Comparison of ENCODE assay signal across 1 fruit fly cellular context in the genomic region with DNA sequence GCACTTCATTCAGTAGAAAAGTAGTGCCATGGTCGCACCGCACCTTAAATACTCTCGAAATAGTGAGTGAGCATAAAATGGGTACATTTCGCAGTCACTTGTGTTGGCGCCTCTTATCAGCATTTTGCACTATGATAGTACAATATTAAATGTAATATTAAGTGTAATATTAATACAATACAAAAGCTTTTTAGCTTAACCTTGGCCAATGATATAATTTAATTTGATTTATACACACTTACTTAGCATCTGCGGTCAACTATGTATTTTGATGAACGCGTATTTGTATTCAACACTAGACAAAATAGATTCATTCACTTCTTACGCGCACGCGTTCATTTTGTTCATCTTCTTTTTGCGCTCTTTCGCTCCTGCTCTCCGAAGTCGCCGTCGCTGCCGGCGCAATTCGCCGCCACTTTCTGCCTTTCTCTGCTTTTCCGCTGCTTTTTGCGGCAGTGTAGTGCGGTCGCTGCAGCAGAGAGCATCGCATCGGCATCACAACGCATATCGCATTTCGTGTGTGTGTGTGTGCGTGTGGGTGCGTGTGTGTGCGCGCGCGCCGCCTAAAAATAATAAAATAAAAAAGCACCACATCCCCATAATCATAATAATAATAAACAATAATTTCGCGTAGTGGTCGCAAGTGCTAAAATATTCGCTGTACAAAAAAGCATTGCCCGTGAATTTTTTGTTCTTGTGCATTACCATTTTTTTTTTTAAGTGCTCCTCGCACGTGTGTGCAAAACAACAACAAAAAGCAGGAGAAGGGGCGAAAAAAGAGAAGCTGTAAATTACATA.
TF ChIP-seq lines count a peak whose summit lies in the region.

No protein-coding gene starts in this region.

TF ChIP-seq in whole organism, embryonic, 481 proteins besides CTCF, POLR2A, EP300 and RAD21 (continued from another document and continues in another):
- TF ChIP-seq Fer3 (tag; optimal IDR thresholded peaks at IDR 0.05; lab: Kevin White, UChicago) (peak; percentile 22), CG17328 (GFP tag; IDR thresholded peaks at IDR 0.05; lab: Robert Waterston, UW) (peak; percentile 53), CoRest (tag; optimal IDR thresholded peaks at IDR 0.05; lab: Kevin White, UChicago) (peak; percentile 53), Dbx (GFP tag; IDR thresholded peaks at IDR 0.05; lab: Robert Waterston, UW) (no peak), toy (GFP tag; IDR thresholded peaks at IDR 0.05; lab: Robert Waterston, UW) (no peak), MESR4 (GFP tag; optimal IDR thresholded peaks at IDR 0.05; lab: Kevin White, UChicago) (no peak), H15 (GFP tag; IDR thresholded peaks at IDR 0.05; lab: Robert Waterston, UW) (0 out of 3 replicates have a peak, but pooled peaks have one; percentile 6), vvl (GFP tag; IDR thresholded peaks at IDR 0.05; lab: Robert Waterston, UW) (peak; percentile 41), CG1792 (GFP tag; optimal IDR thresholded peaks at IDR 0.05; lab: Kevin White, UChicago) (no peak), Side (GFP tag; optimal IDR thresholded peaks at IDR 0.05; lab: Kevin White, UChicago) (no peak), tup (GFP tag; optimal IDR thresholded peaks at IDR 0.05; lab: Kevin White, UChicago) (no peak), dysf (GFP tag; IDR thresholded peaks at IDR 0.05; lab: Robert Waterston, UW) (peak; percentile 60), fd96Cb (tag; optimal IDR thresholded peaks at IDR 0.05; lab: Kevin White, UChicago) (peak; percentile 46), gro (GFP tag; optimal IDR thresholded peaks at IDR 0.05; lab: Kevin White, UChicago) (no peak), pb (GFP tag; optimal IDR thresholded peaks at IDR 0.05; lab: Kevin White, UChicago) (no peak), CG7556 (GFP tag; optimal IDR thresholded peaks at IDR 0.05; lab: Kevin White, UChicago) (peak; percentile 60), CG10147 (GFP tag; optimal IDR thresholded peaks at IDR 0.05; lab: Kevin White, UChicago) (peak; percentile 62), ssp (GFP tag; IDR thresholded peaks at IDR 0.05; lab: Robert Waterston, UW) (0 out of 2 replicates have a peak, but pooled peaks have one; percentile 9), CG7839 (tag; optimal IDR thresholded peaks at IDR 0.05; lab: Kevin White, UChicago) (peak; percentile 52), sisA (GFP tag; IDR thresholded peaks at IDR 0.05; lab: Robert Waterston, UW) (peak; percentile 28; the same call in 1 of the 2 replicates), CG18619 (GFP tag; optimal IDR thresholded peaks at IDR 0.05; lab: Kevin White, UChicago) (peak; percentile 29), CG11723 (GFP tag; optimal IDR thresholded peaks at IDR 0.05; lab: Kevin White, UChicago) (no peak), chn (GFP tag; optimal IDR thresholded peaks at IDR 0.05; lab: Kevin White, UChicago) (no peak), fu2 (GFP tag; optimal IDR thresholded peaks at IDR 0.05; lab: Kevin White, UChicago) (no peak), Hey (tag; optimal IDR thresholded peaks at IDR 0.05; lab: Kevin White, UChicago) (no peak), D19B (GFP tag; optimal IDR thresholded peaks at IDR 0.05; lab: Kevin White, UChicago) (no peak), unc-4 (GFP tag; IDR thresholded peaks at IDR 0.05; lab: Robert Waterston, UW; ENCODE audit: partially characterized antibody) (no peak), CG12744 (GFP tag; optimal IDR thresholded peaks at IDR 0.05; lab: Kevin White, UChicago) (no peak), CG3065 (GFP tag; optimal IDR thresholded peaks at IDR 0.05; lab: Kevin White, UChicago) (no peak), CG6813 (GFP tag; optimal IDR thresholded peaks at IDR 0.05; lab: Kevin White, UChicago) (no peak), Mes4 (GFP tag; optimal IDR thresholded peaks at IDR 0.05; lab: Kevin White, UChicago) (no peak), CG14965 (GFP tag; optimal IDR thresholded peaks at IDR 0.05; lab: Kevin White, UChicago; ENCODE audit: borderline replicate concordance) (no peak), CG4404 (GFP tag; IDR thresholded peaks at IDR 0.05; lab: Robert Waterston, UW) (no peak), wor (GFP tag; IDR thresholded peaks at IDR 0.05; lab: Robert Waterston, UW) (peak; percentile 32; the same call in 1 of the 2 replicates), CG34376 (GFP tag; optimal IDR thresholded peaks at IDR 0.05; lab: Kevin White, UChicago) (no peak), sc (optimal IDR thresholded peaks at IDR 0.05; lab: Kevin White, UChicago) (no peak), sc (GFP tag; optimal IDR thresholded peaks at IDR 0.05; lab: Kevin White, UChicago) (peak; percentile 17), CkIIα-i1 (GFP tag; IDR thresholded peaks at IDR 0.05; lab: Robert Waterston, UW) (no peak), Fer1 (GFP tag; optimal IDR thresholded peaks at IDR 0.05; lab: Kevin White, UChicago) (peak; percentile 17), ac (GFP tag; optimal IDR thresholded peaks at IDR 0.05; lab: Kevin White, UChicago) (no peak), CG10431 (GFP tag; optimal IDR thresholded peaks at IDR 0.05; lab: Kevin White, UChicago) (peak; percentile 3), CG5245 (GFP tag; optimal IDR thresholded peaks at IDR 0.05; lab: Kevin White, UChicago) (no peak), nom (GFP tag; optimal IDR thresholded peaks at IDR 0.05; lab: Kevin White, UChicago) (peak; percentile 16), CG10543 (GFP tag; optimal IDR thresholded peaks at IDR 0.05; lab: Kevin White, UChicago) (peak; percentile 7), GATAe (GFP tag; conservative IDR thresholded peaks at IDR 0.05; lab: Robert Waterston, UW) (no peak), CG7745 (tag; optimal IDR thresholded peaks at IDR 0.05; lab: Kevin White, UChicago) (no peak), CG3847 (GFP tag; IDR thresholded peaks at IDR 0.05; lab: Robert Waterston, UW) (0 out of 2 replicates have a peak, but pooled peaks have one; percentile 15), CG10654 (GFP tag; optimal IDR thresholded peaks at IDR 0.05; lab: Kevin White, UChicago) (peak; percentile 1), bbx (GFP tag; IDR thresholded peaks at IDR 0.05; lab: Robert Waterston, UW; ENCODE audit: partially characterized antibody) (no peak), CG31365 (tag; optimal IDR thresholded peaks at IDR 0.05; lab: Kevin White, UChicago) (no peak), CG13424 (tag; optimal IDR thresholded peaks at IDR 0.05; lab: Kevin White, UChicago) (peak; percentile 59), CG10462 (GFP tag; optimal IDR thresholded peaks at IDR 0.05; lab: Kevin White, UChicago) (no peak), Taf1 (GFP tag; IDR thresholded peaks at IDR 0.05; lab: Robert Waterston, UW) (no peak), sens (GFP tag; lab: Kevin White, UChicago) (peak; percentile 87), CG17802 (tag; optimal IDR thresholded peaks at IDR 0.05; lab: Kevin White, UChicago) (no peak), Nf-YA (GFP tag; IDR thresholded peaks at IDR 0.05; lab: Robert Waterston, UW) (no peak), Asciz (GFP tag; optimal IDR thresholded peaks at IDR 0.05; lab: Kevin White, UChicago) (no peak), bab2 (GFP tag; optimal IDR thresholded peaks at IDR 0.05; lab: Kevin White, UChicago) (no peak), Hr51 (GFP tag; optimal IDR thresholded peaks at IDR 0.05; lab: Kevin White, UChicago) (peak in 1 of 2 experiments; percentile 50), bsh (GFP tag; optimal IDR thresholded peaks at IDR 0.05; lab: Kevin White, UChicago) (peak; percentile 20 to 42), CG8359 (GFP tag; optimal IDR thresholded peaks at IDR 0.05; lab: Kevin White, UChicago; ENCODE audit: borderline replicate concordance) (no peak), CG9932 (GFP tag; IDR thresholded peaks at IDR 0.05; lab: Robert Waterston, UW) (peak; percentile 36), CG10209 (GFP tag; optimal IDR thresholded peaks at IDR 0.05; lab: Kevin White, UChicago) (peak; percentile 4), lilli (GFP tag; optimal IDR thresholded peaks at IDR 0.05; lab: Kevin White, UChicago) (peak; percentile 1), Nf-YB (GFP tag; optimal IDR thresholded peaks at IDR 0.05; lab: Kevin White, UChicago) (peak; percentile 3), crp (GFP tag; optimal IDR thresholded peaks at IDR 0.05; lab: Kevin White, UChicago) (no peak), gt (GFP tag; IDR thresholded peaks at IDR 0.05; lab: Robert Waterston, UW) (no peak), Atf3 (GFP tag; optimal IDR thresholded peaks at IDR 0.05; lab: Kevin White, UChicago) (no peak), Deaf1 (tag; optimal IDR thresholded peaks at IDR 0.05; lab: Kevin White, UChicago) (no peak), ftz-f1 (GFP tag; optimal IDR thresholded peaks at IDR 0.05; lab: Kevin White, UChicago) (no peak), CG18476 (GFP tag; optimal IDR thresholded peaks at IDR 0.05; lab: Kevin White, UChicago) (no peak), Bdp1 (GFP tag; optimal IDR thresholded peaks at IDR 0.05; lab: Kevin White, UChicago) (no peak), CG2199 (GFP tag; IDR thresholded peaks at IDR 0.05; lab: Robert Waterston, UW) (no peak), Sry-δ (GFP tag; optimal IDR thresholded peaks at IDR 0.05; lab: Kevin White, UChicago) (no peak), grn (GFP tag; optimal IDR thresholded peaks at IDR 0.05; lab: Kevin White, UChicago) (no peak), CG18262 (tag; optimal IDR thresholded peaks at IDR 0.05; lab: Kevin White, UChicago) (peak; percentile 49), p53 (GFP tag; optimal IDR thresholded peaks at IDR 0.05; lab: Kevin White, UChicago) (no peak), CG6765 (GFP tag; optimal IDR thresholded peaks at IDR 0.05; lab: Kevin White, UChicago) (peak; percentile 41), luna (GFP tag; optimal IDR thresholded peaks at IDR 0.05; lab: Kevin White, UChicago) (no peak), CG2116 (GFP tag; optimal IDR thresholded peaks at IDR 0.05; lab: Kevin White, UChicago) (peak; percentile 11), fd102C (GFP tag; optimal IDR thresholded peaks at IDR 0.05; lab: Kevin White, UChicago) (no peak), CG11695 (GFP tag; IDR thresholded peaks at IDR 0.05; lab: Robert Waterston, UW) (peak; percentile 36; the same call in 2 of the 3 replicates), CG17568 (GFP tag; optimal IDR thresholded peaks at IDR 0.05; lab: Kevin White, UChicago) (no peak), CG6654 (GFP tag; optimal IDR thresholded peaks at IDR 0.05; lab: Kevin White, UChicago) (no peak), CG33557 (GFP tag; optimal IDR thresholded peaks at IDR 0.05; lab: Kevin White, UChicago) (no peak), lab (GFP tag; optimal IDR thresholded peaks at IDR 0.05; lab: Kevin White, UChicago) (peak; percentile 41), Rx (GFP tag; IDR thresholded peaks at IDR 0.05; lab: Robert Waterston, UW) (0 out of 2 replicates have a peak, but pooled peaks have one; percentile 14), NC2β (GFP tag; optimal IDR thresholded peaks at IDR 0.05; lab: Kevin White, UChicago) (no peak), oc (tag; optimal IDR thresholded peaks at IDR 0.05; lab: Kevin White, UChicago) (peak; percentile 8), row (GFP tag; IDR thresholded peaks at IDR 0.05; lab: Robert Waterston, UW) (peak; percentile 79), slp2 (GFP tag; optimal IDR thresholded peaks at IDR 0.05; lab: Kevin White, UChicago) (no peak), CG4730 (GFP tag; IDR thresholded peaks at IDR 0.05; lab: Robert Waterston, UW) (no peak), D19A (tag; optimal IDR thresholded peaks at IDR 0.05; lab: Kevin White, UChicago) (peak; percentile 98), Ets97D (GFP tag; optimal IDR thresholded peaks at IDR 0.05; lab: Kevin White, UChicago) (no peak), CG4854 (GFP tag; optimal IDR thresholded peaks at IDR 0.05; lab: Kevin White, UChicago) (no peak), pzg (GFP tag; optimal IDR thresholded peaks at IDR 0.05; lab: Kevin White, UChicago) (no peak), CG18764 (GFP tag; optimal IDR thresholded peaks at IDR 0.05; lab: Kevin White, UChicago) (no peak), usp (GFP tag; optimal IDR thresholded peaks at IDR 0.05; lab: Kevin White, UChicago) (no peak), CG10267 (tag; optimal IDR thresholded peaks at IDR 0.05; lab: Kevin White, UChicago) (no peak), chinmo (GFP tag; IDR thresholded peaks at IDR 0.05; lab: Robert Waterston, UW; ENCODE audit: partially characterized antibody) (no peak), CG14710 (tag; optimal IDR thresholded peaks at IDR 0.05; lab: Kevin White, UChicago) (peak; percentile 24), ara (GFP tag; IDR thresholded peaks at IDR 0.05; lab: Robert Waterston, UW) (peak; percentile 58; the same call in 1 of the 2 replicates), jing (GFP tag; optimal IDR thresholded peaks at IDR 0.05; lab: Kevin White, UChicago) (peak; percentile 25), CG14441 (GFP tag; IDR thresholded peaks at IDR 0.05; lab: Robert Waterston, UW) (peak; percentile 46; the same call in 1 of the 2 replicates), CG12942 (GFP tag; optimal IDR thresholded peaks at IDR 0.05; lab: Kevin White, UChicago) (no peak), tna (GFP tag; IDR thresholded peaks at IDR 0.05; lab: Robert Waterston, UW; ENCODE audit: partially characterized antibody) (no peak), CG15011 (GFP tag; optimal IDR thresholded peaks at IDR 0.05; lab: Kevin White, UChicago) (no peak), hth (optimal IDR thresholded peaks at IDR 0.05; lab: Kevin White, UChicago) (no peak), zfh1 (GFP tag; IDR thresholded peaks at IDR 0.05; lab: Robert Waterston, UW) (peak; percentile 48; the same call in 2 of the 3 replicates), CG6272 (GFP tag; IDR thresholded peaks at IDR 0.05; lab: Robert Waterston, UW) (peak; percentile 30; the same call in 1 of the 2 replicates), gfzf (GFP tag; optimal IDR thresholded peaks at IDR 0.05; lab: Kevin White, UChicago) (no peak), schlank (tag; optimal IDR thresholded peaks at IDR 0.05; lab: Kevin White, UChicago) (no peak), H2.0 (GFP tag; IDR thresholded peaks at IDR 0.05; lab: Robert Waterston, UW) (0 out of 2 replicates have a peak, but pooled peaks have one; percentile 25), wek (GFP tag; optimal IDR thresholded peaks at IDR 0.05; lab: Kevin White, UChicago) (no peak), NC2α (GFP tag; optimal IDR thresholded peaks at IDR 0.05; lab: Kevin White, UChicago) (no peak), unpg (GFP tag; optimal IDR thresholded peaks at IDR 0.05; lab: Kevin White, UChicago) (peak; percentile 37), seq (GFP tag; IDR thresholded peaks at IDR 0.05; lab: Robert Waterston, UW) (peak; percentile 39; the same call in 1 of the 2 replicates), amos (GFP tag; IDR thresholded peaks at IDR 0.05; lab: Robert Waterston, UW; ENCODE audit: partially characterized antibody) (no peak), jumu (GFP tag; optimal IDR thresholded peaks at IDR 0.05; lab: Kevin White, UChicago) (no peak), jigr1 (GFP tag; IDR thresholded peaks at IDR 0.05; lab: Robert Waterston, UW) (no peak), Lpt (GFP tag; optimal IDR thresholded peaks at IDR 0.05; lab: Kevin White, UChicago) (no peak), MBD-R2 (GFP tag; IDR thresholded peaks at IDR 0.05; lab: Robert Waterston, UW) (no peak), cg (GFP tag; optimal IDR thresholded peaks at IDR 0.05; lab: Kevin White, UChicago) (peak; percentile 69)
